Worm (Caenorhabditis elegans) whole organism, young adult: Measurements from ENCODE around the gene sri-21.
A peak's percentile ranks its signal among the peaks of the same experiment; 100 is the strongest.

Source experiments
- B0019.2 ChIP-seq: fragments of 200-800 bp; sonication (Bioruptor generic); conservative IDR thresholded peaks from 2 replicates; pipeline ENCODE4 v1.3.6; 2022; ENCODE audit warnings: missing genetic modification reagents, missing genetic modification characterization, missing compliant biosample characterization
- F57A8.1 ChIP-seq: fragments of 200-800 bp; sonication (Bioruptor generic); optimal IDR thresholded peaks from 2 replicates; lab custom pipeline; 2018; ENCODE audit warnings: mild to moderate bottlenecking, missing genetic modification characterization, moderate library complexity, missing compliant biosample characterization
- F57C9.4 ChIP-seq: sonication (generic microtip); optimal IDR thresholded peaks from 2 replicates; lab custom pipeline; 2017; ENCODE audit warnings: mild to moderate bottlenecking, missing genetic modification characterization, missing compliant biosample characterization
- K12H6.12 ChIP-seq: fragments of 200-800 bp; sonication (Bioruptor generic); optimal IDR thresholded peaks from 2 replicates; lab custom pipeline; 2018; ENCODE audit warnings: mild to moderate bottlenecking, missing genetic modification characterization, missing compliant biosample characterization
- Y53F4B.3 ChIP-seq: fragments of 200-800 bp; sonication (Bioruptor generic); IDR thresholded peaks from 2 replicates; pipeline ENCODE4 v1.3.6; 2022; ENCODE audit warnings: missing genetic modification reagents, missing genetic modification characterization, missing compliant biosample characterization
- Y79H2A.3 ChIP-seq: fragments of 200-800 bp; sonication (Bioruptor generic); conservative IDR thresholded peaks from 2 replicates; pipeline ENCODE4 v1.3.6; 2022; ENCODE audit warnings: missing genetic modification reagents, missing genetic modification characterization, missing compliant biosample characterization
- Y95B8A.8 ChIP-seq: fragments of 200-800 bp; sonication (Bioruptor generic); IDR thresholded peaks from 2 replicates; pipeline ENCODE4 v1.3.6; 2022; ENCODE audit warnings: missing genetic modification reagents, missing genetic modification characterization, missing compliant biosample characterization
- ama-1 ChIP-seq, 3 experiments: fragments of 150-350 bp in 1 of 3; sonication (generic microtip) in 2 of 3; optimal IDR thresholded peaks; 2 replicates each; lab custom pipeline; 2014 to 2018; ENCODE audit warnings: missing biosample characterization in 2 of 3, missing genetic modification characterization in 2 of 3, missing genetic modification reagents in 2 of 3
- aptf-2 ChIP-seq: fragments of 200-800 bp; sonication (Bioruptor generic); conservative IDR thresholded peaks from 2 replicates; pipeline ENCODE4 v1.3.6; 2022; ENCODE audit warnings: missing genetic modification reagents, missing genetic modification characterization, missing compliant biosample characterization
- atf-7 ChIP-seq: sonication (generic microtip); optimal IDR thresholded peaks from 2 replicates; lab custom pipeline; 2017; ENCODE audit warnings: mild to moderate bottlenecking, missing genetic modification characterization, missing compliant biosample characterization
- attf-3 ChIP-seq: fragments of 200-800 bp; sonication (Bioruptor generic); conservative IDR thresholded peaks from 2 replicates; pipeline ENCODE4 v1.3.6; 2022; ENCODE audit warnings: missing genetic modification reagents, missing genetic modification characterization, missing compliant biosample characterization
- attf-6 ChIP-seq: fragments of 200-800 bp; sonication (Bioruptor generic); IDR thresholded peaks from 2 replicates; pipeline ENCODE4 v1.3.6; 2022; ENCODE audit warnings: missing genetic modification reagents, missing genetic modification characterization, missing compliant biosample characterization
- cebp-2 ChIP-seq: fragments of 200-800 bp; sonication (Bioruptor generic); IDR thresholded peaks from 2 replicates; pipeline ENCODE4 v1.3.6; 2022; ENCODE audit warnings: missing genetic modification characterization, missing compliant biosample characterization
- chd-7 ChIP-seq: sonication (generic microtip); optimal IDR thresholded peaks from 2 replicates; lab custom pipeline; 2016; ENCODE audit warnings: mild to moderate bottlenecking, missing genetic modification characterization, moderate library complexity, missing compliant biosample characterization
- die-1 ChIP-seq: sonication (generic microtip); optimal IDR thresholded peaks from 2 replicates; lab custom pipeline; 2016; ENCODE audit warnings: missing genotype, mild to moderate bottlenecking, missing genetic modification characterization, missing compliant biosample characterization
- him-1 ChIP-seq: sonication (generic microtip); optimal IDR thresholded peaks from 2 replicates; lab custom pipeline; 2016; ENCODE audit warnings: missing genotype, missing genetic modification reagents, missing genetic modification characterization, missing compliant biosample characterization
- hlh-12 ChIP-seq: sonication (generic microtip); optimal IDR thresholded peaks from 2 replicates; lab custom pipeline; 2016; ENCODE audit warnings: missing genetic modification characterization, missing compliant biosample characterization
- lin-35 ChIP-seq, 3 experiments: fragments of 150-350 bp in 2 of 3; sonication (generic microtip) in 1 of 3; optimal IDR thresholded peaks; 2 replicates each; lab custom pipeline; 2014 to 2018; ENCODE audit warnings: missing biosample characterization in 3 of 3, missing genetic modification characterization in 3 of 3, missing genetic modification reagents in 3 of 3
- lin-40 ChIP-seq: sonication (generic microtip); optimal IDR thresholded peaks from 2 replicates; lab custom pipeline; 2016; ENCODE audit warnings: missing genetic modification characterization, mild to moderate bottlenecking, missing compliant biosample characterization, missing genotype, missing genetic modification reagents
- lsl-1 ChIP-seq: fragments of 200-800 bp; sonication (Bioruptor generic); optimal IDR thresholded peaks from 2 replicates; lab custom pipeline; 2018; ENCODE audit warnings: mild to moderate bottlenecking, missing genetic modification characterization, moderate library complexity, missing compliant biosample characterization
- mxl-1 ChIP-seq: sonication (generic microtip); optimal IDR thresholded peaks from 2 replicates; lab custom pipeline; 2016; ENCODE audit warnings: missing genetic modification characterization, missing compliant biosample characterization
- nfya-2 ChIP-seq: fragments of 200-800 bp; sonication (Bioruptor generic); IDR thresholded peaks from 2 replicates; pipeline ENCODE4 v1.3.6; 2022; ENCODE audit warnings: missing genetic modification reagents, missing genetic modification characterization, missing compliant biosample characterization
- nhr-120 ChIP-seq: fragments of 200-800 bp; sonication (Bioruptor generic); IDR thresholded peaks from 2 replicates; pipeline ENCODE4 v1.3.6; 2022; ENCODE audit warnings: missing genetic modification characterization, missing compliant biosample characterization
- nhr-179 ChIP-seq: sonication (generic microtip); optimal IDR thresholded peaks from 2 replicates; lab custom pipeline; 2016; ENCODE audit warnings: mild to moderate bottlenecking, missing genetic modification characterization, missing compliant biosample characterization
- nhr-80 ChIP-seq: sonication (generic microtip); optimal IDR thresholded peaks from 2 replicates; lab custom pipeline; 2016; ENCODE audit warnings: missing genetic modification characterization, missing compliant biosample characterization
- pha-4 ChIP-seq: fragments of 150-350 bp; sonication (generic microtip); optimal IDR thresholded peaks from 2 replicates; lab custom pipeline; 2014; ENCODE audit warnings: missing biosample characterization, missing genetic modification reagents, missing genetic modification characterization
- snpc-3.4 ChIP-seq: sonication (generic microtip); optimal IDR thresholded peaks from 2 replicates; lab custom pipeline; 2017; ENCODE audit warnings: missing genetic modification characterization, mild to moderate bottlenecking, missing compliant biosample characterization, antibody characterized with exemption, moderate library complexity, missing genotype, missing genetic modification reagents
- tbp1 ChIP-seq: fragments of 200-800 bp; sonication (Bioruptor generic); optimal IDR thresholded peaks from 2 replicates; lab custom pipeline; 2018; ENCODE audit warnings: mild to moderate bottlenecking, missing genetic modification characterization, missing compliant biosample characterization
- tlf-1 ChIP-seq: fragments of 200-800 bp; sonication (Bioruptor generic); optimal IDR thresholded peaks from 2 replicates; lab custom pipeline; 2018; ENCODE audit warnings: mild to moderate bottlenecking, missing genetic modification characterization, missing compliant biosample characterization
- unc-130 ChIP-seq: sonication (generic microtip); optimal IDR thresholded peaks from 2 replicates; lab custom pipeline; 2016; ENCODE audit warnings: missing genetic modification reagents, missing genetic modification characterization, missing compliant biosample characterization
- unc-62 ChIP-seq: fragments of 150-350 bp; optimal IDR thresholded peaks from 2 replicates; lab custom pipeline; 2014; ENCODE audit warnings: missing biosample characterization, missing genetic modification reagents, missing genetic modification characterization
- ztf-22 ChIP-seq: fragments of 200-800 bp; sonication (Bioruptor generic); optimal IDR thresholded peaks from 2 replicates; lab custom pipeline; 2018; ENCODE audit warnings: mild to moderate bottlenecking, missing genetic modification characterization, moderate library complexity, missing compliant biosample characterization
- ztf-3 ChIP-seq: fragments of 200-800 bp; sonication (Bioruptor generic); optimal IDR thresholded peaks from 2 replicates; lab custom pipeline; 2018; ENCODE audit warnings: mild to moderate bottlenecking, missing genetic modification characterization, missing compliant biosample characterization

sri-21 gene

ce11 chrV:3549553-3549952 lies at the start of gene sri-21:
sri-21 (plus strand) TSS chrV:3549853.
- TF ChIP-seq nhr-120 (GFP tag; lab: Robert Waterston, UW) (no peak), hlh-12 (tag; lab: Kevin White, UChicago) (no peak), Y79H2A.3 (GFP tag; lab: Robert Waterston, UW) (no peak), ztf-3 (GFP tag; lab: Kevin White, UChicago) (no peak), tlf-1 (GFP tag; lab: Kevin White, UChicago) (no peak), Y95B8A.8 (GFP tag; lab: Robert Waterston, UW) (no peak), him-1 (tag; lab: Kevin White, UChicago) (no peak), F57A8.1 (GFP tag; lab: Kevin White, UChicago) (no peak)

- TF ChIP-seq lin-35 (GFP tag; optimal IDR thresholded peaks at IDR 0.05; lab: Kevin White, UChicago) (no peak), die-1 (no peak), nhr-179 (tag; lab: Kevin White, UChicago) (no peak), unc-130 (GFP tag; lab: Kevin White, UChicago) (no peak), ama-1 (optimal IDR thresholded peaks at IDR 0.05; lab: Kevin White, UChicago) (no peak), ama-1 (GFP tag; optimal IDR thresholded peaks at IDR 0.05; lab: Kevin White, UChicago) (no peak), attf-3 (GFP tag; lab: Robert Waterston, UW) (no peak), B0019.2 (GFP tag; lab: Robert Waterston, UW) (no peak), lin-40 (tag; lab: Kevin White, UChicago) (no peak), cebp-2 (no peak), attf-6 (GFP tag; lab: Robert Waterston, UW) (no peak), aptf-2 (no peak)
Observed at ce11 chrV:3502038-3502437, 47.6 kb upstream of the sri-21 start, which contains the start of the genes C07G3.8 and C07G3.10. C07G3.8 (minus strand) TSS chrV:3502138. C07G3.10 (plus strand) TSS chrV:3502307.

DNA sequence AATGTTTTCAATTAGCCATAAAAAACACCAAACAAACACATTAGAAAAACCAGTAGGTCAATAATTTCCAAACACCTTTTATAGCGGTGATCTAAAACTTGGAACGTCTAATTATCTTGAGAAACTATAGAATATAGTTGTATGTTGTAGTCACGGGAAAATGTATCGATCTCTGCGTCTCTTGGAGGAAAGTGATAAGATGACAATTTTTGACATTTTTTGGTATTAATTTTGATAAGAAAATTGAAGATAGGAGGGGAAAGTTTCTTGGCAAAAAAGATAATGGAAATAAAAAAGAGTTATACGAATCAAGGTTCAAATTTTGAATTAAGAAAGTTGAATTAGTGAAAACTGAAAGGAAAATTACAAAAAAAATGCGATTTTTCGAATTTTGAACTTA lies 43.9 kb upstream of the sri-21 start:
- TF ChIP-seq nhr-80 (tag; lab: Kevin White, UChicago): peak; percentile 79
- TF ChIP-seq F57C9.4 (tag; lab: Kevin White, UChicago): no peak
- TF ChIP-seq atf-7 (tag; lab: Kevin White, UChicago): peak; percentile 26
- TF ChIP-seq nfya-2: no peak
- peak; percentile 21 for TF ChIP-seq tbp1 (GFP tag; lab: Kevin White, UChicago)
- peak; percentile 62 for TF ChIP-seq unc-62 (GFP tag; lab: Kevin White, UChicago)
- TF ChIP-seq pha-4: peak; percentile 48
- TF ChIP-seq mxl-1 (tag; lab: Kevin White, UChicago): no peak
- TF ChIP-seq, all 124 proteins: peak for 5

DNA sequence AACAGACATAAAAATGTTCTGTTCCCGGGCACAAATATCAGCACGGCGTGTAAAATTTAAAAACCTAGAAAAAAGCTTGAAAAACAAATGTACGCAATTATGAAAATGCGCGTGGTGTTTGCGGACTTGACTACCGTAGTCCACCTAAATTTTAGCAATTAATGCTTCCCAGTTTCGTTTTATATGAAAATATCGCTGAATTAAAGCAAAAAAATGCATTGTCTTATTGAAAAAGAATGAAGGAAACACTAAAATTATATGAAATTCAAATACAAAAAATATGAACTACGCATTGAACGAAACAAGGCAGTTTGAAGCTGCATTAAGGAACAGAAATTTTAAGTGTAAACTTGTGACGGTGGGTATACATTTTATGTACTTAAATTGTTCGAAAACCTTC lies 43.4 kb upstream of the sri-21 start, which contains the start of gene ugt-64:
TSS of gene ugt-64 (minus strand) at position 101 of the 400 bp plus-strand sequence.
- TF ChIP-seq lsl-1 (GFP tag; lab: Kevin White, UChicago): peak; percentile 24

DNA sequence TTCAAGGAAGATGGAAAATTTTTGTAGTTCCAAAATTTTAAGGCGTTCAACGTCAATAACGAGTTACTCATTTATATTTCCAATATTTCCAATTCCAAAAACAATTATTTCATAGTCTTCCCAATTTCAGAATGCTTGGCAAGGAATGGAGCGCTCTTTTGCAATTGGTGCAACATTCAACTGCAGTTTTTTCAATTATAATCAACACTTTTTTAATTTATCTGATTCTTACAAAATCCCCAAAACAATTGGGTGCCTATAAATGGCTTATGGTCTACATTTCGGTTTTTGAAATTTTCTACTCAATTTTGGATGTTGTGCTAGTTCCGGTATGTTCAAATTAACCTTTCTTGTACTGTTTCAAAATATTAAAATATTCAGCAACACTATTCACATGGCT lies 42.0 kb upstream of the sri-21 start, which contains the start of gene str-225:
TSS of gene str-225 (plus strand) at position 132 of the 400 bp plus-strand sequence.
- no peak for TF ChIP-seq snpc-3.4

DNA sequence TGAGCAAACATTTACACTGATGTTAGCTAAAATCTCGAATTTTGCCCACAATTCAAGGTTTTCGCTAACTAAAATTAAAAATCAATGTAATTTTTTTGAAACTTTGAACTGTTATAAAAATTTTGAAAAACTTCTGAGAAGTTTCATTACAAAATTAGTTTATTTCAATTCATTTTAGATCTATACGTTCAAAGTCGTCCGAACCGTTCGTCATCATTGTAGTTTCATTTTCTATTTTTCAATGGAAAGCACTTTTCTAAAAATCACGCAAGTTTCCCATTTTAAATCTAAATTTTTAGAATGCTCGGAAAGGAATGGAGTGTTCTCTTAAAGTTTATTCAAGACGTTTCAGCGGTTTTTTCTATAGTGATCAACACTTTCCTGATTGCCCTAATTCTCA lies 39.8 kb upstream of the sri-21 start, which contains the start of gene str-228:
TSS of gene str-228 (plus strand) at position 301 of the 400 bp plus-strand sequence.
- TF ChIP-seq ama-1 (optimal IDR thresholded peaks at IDR 0.05; lab: Kevin White, UChicago): no peak
- TF ChIP-seq ama-1 (GFP tag; optimal IDR thresholded peaks at IDR 0.05; lab: Kevin White, UChicago): no peak
- no peak for TF ChIP-seq ztf-22
- no peak for TF ChIP-seq chd-7 (tag; lab: Kevin White, UChicago)
- TF ChIP-seq tbp1 (GFP tag; lab: Kevin White, UChicago): no peak
- TF ChIP-seq unc-62 (GFP tag; lab: Kevin White, UChicago): no peak
- TF ChIP-seq Y53F4B.3 (GFP tag; lab: Robert Waterston, UW): no peak
- TF ChIP-seq K12H6.12 (tag; lab: Kevin White, UChicago): no peak
